Worm (Caenorhabditis elegans): ENCODE measurements around the gene srg-24.

The srg-24 gene

DNA sequence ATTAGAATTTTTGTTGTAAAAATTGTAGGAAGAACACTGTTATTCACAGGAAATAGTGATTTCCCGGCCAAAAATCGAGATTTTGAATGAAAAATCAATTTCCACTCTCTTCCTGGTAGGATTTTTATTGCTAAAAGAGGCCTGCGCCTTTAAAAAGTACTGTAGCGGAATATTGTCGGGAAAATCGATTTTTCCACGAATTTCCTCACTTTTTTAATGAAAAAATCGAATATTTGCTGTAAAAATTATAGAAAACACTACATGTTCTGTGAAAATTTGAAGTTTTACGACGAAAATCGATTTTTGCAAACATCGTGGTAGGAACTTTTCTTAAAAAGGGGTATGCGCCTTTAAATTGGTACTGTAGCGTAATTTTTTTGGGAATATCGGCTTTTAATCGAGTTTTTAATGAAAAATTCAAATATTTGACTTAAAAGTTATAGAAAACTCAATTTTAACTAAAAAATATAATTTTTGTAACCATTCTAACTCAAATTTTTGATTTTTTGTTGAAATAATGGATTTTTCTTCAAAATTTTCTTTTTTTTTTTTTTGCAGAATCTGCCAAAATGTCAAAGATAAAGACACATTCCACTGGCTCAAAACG, 44.1 kb downstream of the srg-24 start, which contains the start of gene lin-8:
Gene lin-8 (plus strand): TSS at position 557 of the 607 bp plus-strand sequence.
- TF ChIP-seq Y53G8AR.9 (GFP tag; conservative IDR thresholded peaks at IDR 0.05) (no peak), ceh-91 (GFP tag; IDR thresholded peaks at IDR 0.05) (peak; percentile 75), mel-28 (tag; optimal IDR thresholded peaks at IDR 0.05; ENCODE audit: borderline replicate concordance) (no peak), tbp1 (GFP tag; optimal IDR thresholded peaks at IDR 0.05) (peak; percentile 40), madf-6 (GFP tag; IDR thresholded peaks at IDR 0.05) (peak; percentile 90), snpc-1.1 (tag; optimal IDR thresholded peaks at IDR 0.05; ENCODE audit: insufficient read depth) (no peak), madf-8 (GFP tag; conservative IDR thresholded peaks at IDR 0.05) (peak; percentile 78), Y79H2A.3 (GFP tag; conservative IDR thresholded peaks at IDR 0.05) (no peak), F33H1.4 (GFP tag; IDR thresholded peaks at IDR 0.05) (peak; percentile 84), nfyb-1 (GFP tag; IDR thresholded peaks at IDR 0.05) (0 out of 2 replicates have a peak, but pooled peaks have one; percentile 18), hmg-1.2 (GFP tag; IDR thresholded peaks at IDR 0.05) (peak; percentile 8; the same call in 1 of the 2 replicates), athp-1 (tag; optimal IDR thresholded peaks at IDR 0.05) (peak; percentile 54), B0261.1 (tag; optimal IDR thresholded peaks at IDR 0.05) (peak; percentile 2), B0336.3 (GFP tag; IDR thresholded peaks at IDR 0.05) (0 out of 2 replicates have a peak, but pooled peaks have one; percentile 18), ztf-28 (GFP tag; IDR thresholded peaks at IDR 0.05) (no peak), tlf-1 (GFP tag; optimal IDR thresholded peaks at IDR 0.05) (peak; percentile 5), somi-1 (GFP tag; optimal IDR thresholded peaks at IDR 0.05) (no peak), ztf-22 (GFP tag; optimal IDR thresholded peaks at IDR 0.05) (no peak), dox-1 (GFP tag; IDR thresholded peaks at IDR 0.05) (peak; percentile 48; the same call in 1 of the 2 replicates), him-1 (tag; optimal IDR thresholded peaks at IDR 0.05) (peak; percentile 76), snpc-4 (GFP tag; optimal IDR thresholded peaks at IDR 0.05) (no peak), snpc-4 (tag; optimal IDR thresholded peaks at IDR 0.05) (peak in 1 of 4 experiments; percentile 9), xnd-1 (tag; optimal IDR thresholded peaks at IDR 0.05) (peak; percentile 96), ekl-4 (GFP tag; IDR thresholded peaks at IDR 0.05) (no peak), D2030.7 (GFP tag; IDR thresholded peaks at IDR 0.05) (peak; percentile 79), snpc-3.4 (tag; optimal IDR thresholded peaks at IDR 0.05) (peak; percentile 40), ceh-40 (GFP tag; IDR thresholded peaks at IDR 0.05) (no peak), lsl-1 (GFP tag; optimal IDR thresholded peaks at IDR 0.05) (peak; percentile 100), F55B11.4 (tag; optimal IDR thresholded peaks at IDR 0.05; ENCODE audit: borderline replicate concordance, insufficient read depth) (no peak)

DNA sequence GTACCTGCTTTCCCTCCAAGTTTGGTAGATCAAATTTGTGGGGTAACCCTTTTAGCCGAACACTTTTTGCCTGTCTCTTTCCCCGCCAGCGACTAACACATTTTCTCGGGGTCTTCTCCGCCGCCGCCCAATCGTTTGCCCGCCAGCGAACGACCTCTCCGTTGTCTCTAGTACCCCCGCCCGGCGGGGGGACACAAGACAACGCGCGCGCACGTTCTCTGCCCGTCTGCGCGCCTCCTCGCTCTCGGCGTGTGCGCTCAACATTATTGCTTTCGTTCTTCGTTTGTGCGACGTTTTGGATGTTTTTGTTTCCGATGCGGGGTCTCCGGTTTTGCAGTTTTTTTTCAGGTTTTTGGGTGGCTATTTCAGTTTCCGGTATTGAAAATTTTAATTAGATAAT, 44.9 kb downstream of the srg-24 start:
- TF ChIP-seq egrh-3 (GFP tag; IDR thresholded peaks at IDR 0.05) (peak; percentile 89), nhr-80 (tag; optimal IDR thresholded peaks at IDR 0.05) (peak; percentile 20), lag-1 (GFP tag; IDR thresholded peaks at IDR 0.05) (0 out of 2 replicates have a peak, but pooled peaks have one; percentile 19), mcd-1 (GFP tag; IDR thresholded peaks at IDR 0.05) (peak; percentile 37; the same call in 1 of the 2 replicates), attf-5 (GFP tag; optimal IDR thresholded peaks at IDR 0.05) (peak; percentile 23), hmg-1.2 (GFP tag; IDR thresholded peaks at IDR 0.05) (peak; percentile 33; the same call in 1 of the 2 replicates), aptf-2 (GFP tag; conservative IDR thresholded peaks at IDR 0.05) (no peak), cebp-1 (GFP tag; IDR thresholded peaks at IDR 0.05) (no peak), cebp-1 (tag; optimal IDR thresholded peaks at IDR 0.05) (peak; percentile 52), Y79H2A.3 (GFP tag; conservative IDR thresholded peaks at IDR 0.05) (no peak), ceh-27 (GFP tag; optimal IDR thresholded peaks at IDR 0.05) (peak; percentile 18), madf-8 (GFP tag; conservative IDR thresholded peaks at IDR 0.05) (0 out of 2 replicates have a peak, but pooled peaks have one; percentile 21), zfh-2 (GFP tag; conservative IDR thresholded peaks at IDR 0.05) (peak; percentile 96), egl-18 (GFP tag; IDR thresholded peaks at IDR 0.05) (0 out of 2 replicates have a peak, but pooled peaks have one; percentile 29), let-526 (GFP tag; IDR thresholded peaks at IDR 0.05) (no peak)

Measured in whole organism, young adult.